Worm (Caenorhabditis elegans): ENCODE results near the gene lsm-5.

ce11 chrV:15605045-15605444, 34.9 kb downstream of the lsm-5 start, which contains the start of gene fbxa-154:
- TF ChIP-seq C17E4.6 (GFP tag; IDR thresholded peaks at IDR 0.05) (no peak), ZK185.1 (tag; optimal IDR thresholded peaks at IDR 0.05; ENCODE audit: poor library complexity, severe bottlenecking) (no peak)

All from whole organism, young adult.